Worm (Caenorhabditis elegans) whole organism, L4/young adult: Measurements from ENCODE around the gene ddx-17.
"Not testable (repeated sequence)": the region's sequence is repeated elsewhere in the genome, so short reads cannot be mapped to it uniquely, and the experiment has no call there.

Source experiments
- W03F9.2 ChIP-seq: fragments of 150-350 bp; optimal IDR thresholded peaks from 2 replicates; lab custom pipeline; 2014; ENCODE audit warnings: missing biosample characterization, missing genetic modification characterization
- dao-5 ChIP-seq: sonication (generic microtip); optimal IDR thresholded peaks from 2 replicates; lab custom pipeline; 2016; ENCODE audit warnings: missing genotype, missing genetic modification characterization, moderate library complexity, missing compliant biosample characterization
- him-1 ChIP-seq: sonication (generic microtip); optimal IDR thresholded peaks from 2 replicates; lab custom pipeline; 2016; ENCODE audit warnings: missing genotype, missing genetic modification reagents, missing genetic modification characterization, missing compliant biosample characterization

DNA sequence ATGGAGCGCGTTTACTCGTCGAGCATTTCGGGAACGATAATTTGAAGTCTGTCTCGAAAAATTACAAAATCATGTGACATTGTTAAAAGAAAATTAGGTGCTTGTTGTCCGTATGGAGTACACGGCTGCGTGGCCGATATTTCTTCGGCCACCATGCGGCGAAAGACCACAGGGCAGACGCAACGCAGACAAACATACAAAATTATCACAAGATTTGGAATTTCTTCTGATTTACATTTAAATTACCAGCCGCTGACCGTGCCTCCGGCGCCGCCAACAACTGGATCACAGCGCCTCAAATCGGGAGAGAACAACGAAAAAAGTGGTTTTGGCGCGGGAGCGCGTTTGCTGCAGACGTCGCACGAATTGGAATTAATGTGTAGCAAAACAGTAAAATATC is 43.2 kb upstream of the ddx-17 start:
- TF ChIP-seq him-1 (tag; lab: Kevin White, UChicago) (peak; percentile 65), W03F9.2 (tag; lab: Kevin White, UChicago) (peak; percentile 71)
- not testable (repeated sequence) for TF ChIP-seq dao-5
